Worm (Caenorhabditis elegans) whole organism, mixed stage, embryonic: ENCODE measurements around the gene srx-86.

Experiments used
- nhr-237 ChIP-seq: fragments of 150-350 bp; optimal IDR thresholded peaks from 2 replicates; lab custom pipeline; 2014; ENCODE audit warnings: missing biosample characterization, missing genetic modification characterization
- pha-4 ChIP-seq: fragments of 150-350 bp; optimal IDR thresholded peaks from 2 replicates; lab custom pipeline; 2018; ENCODE audit warnings: missing biosample characterization, missing genetic modification reagents, missing genetic modification characterization
- unc-120 ChIP-seq: sonication (generic microtip); optimal IDR thresholded peaks from 2 replicates; lab custom pipeline; 2017; ENCODE audit warnings: missing genetic modification characterization, missing compliant biosample characterization; ENCODE audit not compliant: poor library complexity, severe bottlenecking
- unc-39 ChIP-seq: fragments of 150-350 bp; optimal IDR thresholded peaks from 2 replicates; lab custom pipeline; 2014; ENCODE audit warnings: missing biosample characterization, missing genetic modification characterization

- TF ChIP-seq pha-4 (tag; lab: Kevin White, UChicago) (no peak), unc-120 (tag; lab: Kevin White, UChicago) (no peak), nhr-237 (tag; lab: Kevin White, UChicago) (no peak), unc-39 (no peak)
These were observed 18.1 kb downstream of the srx-86 start, which contains the start of gene srx-90 for ce11 chrV:11580826-11581225.
